Worm (Caenorhabditis elegans) whole organism, L2 larva: Measurements from ENCODE around the gene F07E5.13.
A peak's percentile ranks its signal among the peaks of the same experiment; 100 is the strongest.
"Not testable (repeated sequence)": the region's sequence is repeated elsewhere in the genome, so short reads cannot be mapped to it uniquely, and the experiment has no call there.

Experiments used
- C34F6.9 ChIP-seq: fragments of 150-350 bp; optimal IDR thresholded peaks from 2 replicates; lab custom pipeline; 2014; ENCODE audit warnings: missing biosample characterization, missing genetic modification characterization
- F13H6.1 ChIP-seq: sonication (generic microtip); optimal IDR thresholded peaks from 2 replicates; lab custom pipeline; 2016; ENCODE audit warnings: missing genetic modification characterization, missing compliant biosample characterization
- R02D3.7 ChIP-seq: fragments of 150-350 bp; optimal IDR thresholded peaks from 2 replicates; lab custom pipeline; 2014; ENCODE audit warnings: missing biosample characterization, missing genetic modification characterization
- Y55F3AM.14 ChIP-seq: fragments of 200-800 bp; sonication (Bioruptor generic); optimal IDR thresholded peaks from 2 replicates; lab custom pipeline; 2018; ENCODE audit warnings: mild to moderate bottlenecking, missing genetic modification characterization, missing compliant biosample characterization
- ZK546.5 ChIP-seq: sonication (generic microtip); optimal IDR thresholded peaks from 2 replicates; lab custom pipeline; 2017; ENCODE audit warnings: missing biosample characterization, missing genetic modification characterization
- aly-2 ChIP-seq: fragments of 150-350 bp; optimal IDR thresholded peaks from 2 replicates; lab custom pipeline; 2014; ENCODE audit warnings: missing biosample characterization, missing genetic modification characterization
- blmp-1 ChIP-seq: sonication (generic microtip); optimal IDR thresholded peaks from 2 replicates; lab custom pipeline; 2017; ENCODE audit warnings: missing genetic modification characterization, mild to moderate bottlenecking, missing compliant biosample characterization, antibody characterized with exemption, moderate library complexity; ENCODE audit not compliant: insufficient read depth
- ceh-16 ChIP-seq: fragments of 150-350 bp; optimal IDR thresholded peaks from 2 replicates; lab custom pipeline; 2014; ENCODE audit warnings: missing biosample characterization, missing genetic modification characterization
- dmd-4 ChIP-seq: sonication (generic microtip); optimal IDR thresholded peaks from 2 replicates; lab custom pipeline; 2017; ENCODE audit warnings: missing biosample characterization, missing genetic modification characterization
- egl-27 ChIP-seq: sonication (generic microtip); optimal IDR thresholded peaks from 3 replicates; lab custom pipeline; 2017; ENCODE audit warnings: missing biosample characterization, missing genetic modification reagents, missing genetic modification characterization
- elt-3 ChIP-seq: sonication (generic microtip); optimal IDR thresholded peaks from 2 replicates; lab custom pipeline; 2017; ENCODE audit warnings: missing biosample characterization, missing genetic modification characterization
- fos-1 ChIP-seq: fragments of 150-350 bp; optimal IDR thresholded peaks from 2 replicates; lab custom pipeline; 2014; ENCODE audit warnings: missing biosample characterization, missing genetic modification characterization
- gmeb-1 ChIP-seq: fragments of 150-350 bp; optimal IDR thresholded peaks from 2 replicates; lab custom pipeline; 2014; ENCODE audit warnings: missing biosample characterization, missing genetic modification characterization
- lin-11 ChIP-seq: fragments of 150-350 bp; sonication (generic microtip); optimal IDR thresholded peaks from 2 replicates; lab custom pipeline; 2014; ENCODE audit warnings: missing biosample characterization, missing genetic modification characterization, inconsistent platforms, mixed read lengths
- lin-13 ChIP-seq: fragments of 150-350 bp; optimal IDR thresholded peaks from 2 replicates; lab custom pipeline; 2014; ENCODE audit warnings: missing biosample characterization, missing genetic modification reagents, missing genetic modification characterization
- lin-39 ChIP-seq: fragments of 150-350 bp; optimal IDR thresholded peaks from 2 replicates; lab custom pipeline; 2014; ENCODE audit warnings: missing biosample characterization, missing genetic modification reagents, missing genetic modification characterization
- lsy-2 ChIP-seq, 2 experiments: fragments of 150-350 bp in 1 of 2; sonication (generic microtip) in 1 of 2; optimal IDR thresholded peaks; 2 replicates each; lab custom pipeline; 2014 to 2017; ENCODE audit warnings: missing biosample characterization in 2 of 2, missing genetic modification characterization in 2 of 2
- mab-5 ChIP-seq: fragments of 150-350 bp; optimal IDR thresholded peaks from 2 replicates; lab custom pipeline; 2014; ENCODE audit warnings: missing biosample characterization, missing genetic modification characterization
- mbf-1 ChIP-seq: sonication (generic microtip); optimal IDR thresholded peaks from 2 replicates; lab custom pipeline; 2017; ENCODE audit warnings: missing biosample characterization, missing genetic modification characterization
- mdl-1 ChIP-seq, 2 experiments: fragments of 150-350 bp in 1 of 2; sonication (generic microtip) in 1 of 2; optimal IDR thresholded peaks; 2 replicates each; lab custom pipeline; 2017; ENCODE audit warnings: missing biosample characterization in 2 of 2, missing genetic modification characterization in 2 of 2
- nhr-10 ChIP-seq: sonication (generic microtip); optimal IDR thresholded peaks from 2 replicates; lab custom pipeline; 2017; ENCODE audit warnings: missing biosample characterization, missing genetic modification characterization
- nhr-11 ChIP-seq: fragments of 150-350 bp; optimal IDR thresholded peaks from 2 replicates; lab custom pipeline; 2014; ENCODE audit warnings: missing biosample characterization, missing genetic modification characterization
- nhr-12 ChIP-seq: fragments of 150-350 bp; optimal IDR thresholded peaks from 2 replicates; lab custom pipeline; 2014; ENCODE audit warnings: missing biosample characterization, missing genetic modification characterization
- nhr-237 ChIP-seq: fragments of 150-350 bp; optimal IDR thresholded peaks from 2 replicates; lab custom pipeline; 2014; ENCODE audit warnings: missing biosample characterization, missing genetic modification characterization
- skn-1 ChIP-seq: sonication (generic microtip); optimal IDR thresholded peaks from 2 replicates; lab custom pipeline; 2017; ENCODE audit warnings: missing biosample characterization, missing genetic modification characterization
- sma-9 ChIP-seq, 2 experiments: fragments of 150-350 bp in 1 of 2; sonication (generic microtip) in 1 of 2; optimal IDR thresholded peaks; 2 replicates each; lab custom pipeline; 2014 to 2016; ENCODE audit warnings: missing genetic modification characterization in 2 of 2, mild to moderate bottlenecking in 1 of 2, missing biosample characterization in 1 of 2, missing compliant biosample characterization in 1 of 2, missing genetic modification reagents in 1 of 2, moderate library complexity in 1 of 2
- unc-39 ChIP-seq: fragments of 150-350 bp; optimal IDR thresholded peaks from 2 replicates; lab custom pipeline; 2014; ENCODE audit warnings: missing biosample characterization, missing genetic modification characterization
- unc-55 ChIP-seq: fragments of 150-350 bp; sonication (generic microtip); optimal IDR thresholded peaks from 3 replicates; lab custom pipeline; 2014; ENCODE audit warnings: missing biosample characterization, missing genetic modification reagents, missing genetic modification characterization
- unc-62 ChIP-seq: fragments of 150-350 bp; optimal IDR thresholded peaks from 2 replicates; lab custom pipeline; 2014; ENCODE audit warnings: missing biosample characterization, missing genetic modification reagents, missing genetic modification characterization
- ztf-4 ChIP-seq: fragments of 150-350 bp; optimal IDR thresholded peaks from 2 replicates; lab custom pipeline; 2014; ENCODE audit warnings: missing biosample characterization, missing genetic modification characterization

Gene F07E5.13

DNA sequence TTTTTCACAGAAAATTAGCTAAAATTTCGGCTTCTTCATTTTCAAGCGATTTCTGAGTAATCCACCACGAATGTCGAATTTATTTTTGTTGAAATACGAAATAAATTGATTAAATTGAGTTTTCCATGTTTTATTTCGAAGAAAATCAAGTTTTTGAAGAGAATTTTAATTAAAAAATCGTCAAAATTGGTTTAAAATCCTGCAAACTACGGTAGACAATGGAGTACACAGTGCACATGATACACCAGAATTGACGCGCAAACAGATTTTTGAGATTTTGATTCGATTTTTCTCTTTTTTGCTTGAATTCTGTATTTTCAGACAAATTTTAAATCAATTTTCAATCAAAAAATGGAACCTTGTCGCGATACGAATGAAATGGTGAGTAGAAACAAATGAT is 30.6 kb downstream of the F07E5.13 start, which contains the start of gene F59H6.14:
Gene F59H6.14 (plus strand): TSS at position 301 of the 400 bp plus-strand sequence.
- TF ChIP-seq aly-2 (tag; lab: Kevin White, UChicago) = no peak

DNA sequence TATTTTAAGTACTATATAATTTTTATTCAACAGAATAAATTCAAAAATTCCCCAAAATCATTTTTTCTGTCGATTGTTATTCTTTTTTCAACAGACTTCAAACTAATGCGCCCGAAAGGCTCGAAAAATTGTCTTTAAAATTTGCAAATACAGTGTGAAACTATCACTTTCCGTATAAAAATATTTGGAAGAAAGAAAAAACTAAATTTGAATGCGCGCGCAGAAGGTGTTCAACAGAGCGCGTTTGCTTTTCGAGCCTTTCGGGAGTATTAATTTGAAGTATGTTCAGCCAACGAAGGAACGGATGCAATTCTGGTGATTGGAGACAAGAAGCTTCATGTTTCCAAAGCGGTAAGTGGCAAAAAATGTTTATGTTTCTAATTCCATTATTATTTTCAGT is 31.6 kb downstream of the F07E5.13 start, which contains the start of gene btb-4:
Gene btb-4 (plus strand): TSS at position 35 of the 400 bp plus-strand sequence.
- TF ChIP-seq unc-55 (GFP tag; lab: Kevin White, UChicago) = peak; percentile 4
- peak; percentile 78 for TF ChIP-seq gmeb-1 (tag; lab: Kevin White, UChicago)

DNA sequence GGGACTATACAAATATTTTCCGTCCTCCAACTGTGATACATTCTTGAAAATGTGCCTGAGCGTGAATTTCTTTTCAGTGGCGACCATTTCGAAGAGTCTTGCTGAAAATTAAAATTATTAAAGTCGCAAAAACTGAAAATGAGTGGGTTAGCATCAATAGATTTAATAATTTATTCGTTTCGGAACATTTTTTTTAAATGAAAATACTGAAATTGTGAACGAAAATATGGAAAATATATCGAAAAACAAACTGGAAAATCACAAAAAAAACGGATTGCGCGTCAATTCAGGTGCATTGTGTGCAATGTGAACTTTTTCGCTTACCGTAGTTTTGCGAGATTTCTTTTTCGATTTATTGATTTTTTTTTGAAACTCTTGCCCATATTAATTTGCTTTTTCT is 32.0 kb downstream of the F07E5.13 start, which contains the start of gene bath-5:
Gene bath-5 (minus strand): TSS at position 101 of the 400 bp plus-strand sequence.
- no peak for TF ChIP-seq mdl-1 (tag; optimal IDR thresholded peaks at IDR 0.05; lab: Kevin White, UChicago)
- TF ChIP-seq C34F6.9 (tag; lab: Kevin White, UChicago) = no peak
- TF ChIP-seq ztf-4 (tag; lab: Kevin White, UChicago) = no peak
- TF ChIP-seq, all 48 proteins: peak for 0

DNA sequence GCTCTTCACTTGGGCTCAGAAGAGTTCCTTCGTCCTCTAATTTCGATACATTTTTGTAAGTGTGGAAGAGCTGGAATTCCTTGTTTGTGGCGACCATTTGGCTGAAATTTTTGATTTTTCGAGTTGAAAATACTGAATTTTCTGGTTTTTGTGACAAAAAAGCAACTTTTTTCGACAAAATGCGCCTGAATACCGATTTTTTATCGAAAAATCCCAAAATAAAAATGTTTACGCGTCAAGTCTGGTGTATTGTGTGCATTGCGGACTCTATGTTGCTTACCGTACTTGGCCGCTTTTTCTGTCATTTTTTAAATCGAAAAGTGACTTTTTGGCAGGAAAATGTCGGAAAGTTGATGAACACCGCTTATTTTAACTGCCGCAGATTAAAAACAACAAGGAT is 33.5 kb downstream of the F07E5.13 start, which contains the start of gene bath-3:
Gene bath-3 (minus strand): TSS at position 101 of the 400 bp plus-strand sequence.
- no peak for TF ChIP-seq unc-55 (GFP tag; lab: Kevin White, UChicago)
- TF ChIP-seq nhr-11 (tag; lab: Kevin White, UChicago) = no peak

DNA sequence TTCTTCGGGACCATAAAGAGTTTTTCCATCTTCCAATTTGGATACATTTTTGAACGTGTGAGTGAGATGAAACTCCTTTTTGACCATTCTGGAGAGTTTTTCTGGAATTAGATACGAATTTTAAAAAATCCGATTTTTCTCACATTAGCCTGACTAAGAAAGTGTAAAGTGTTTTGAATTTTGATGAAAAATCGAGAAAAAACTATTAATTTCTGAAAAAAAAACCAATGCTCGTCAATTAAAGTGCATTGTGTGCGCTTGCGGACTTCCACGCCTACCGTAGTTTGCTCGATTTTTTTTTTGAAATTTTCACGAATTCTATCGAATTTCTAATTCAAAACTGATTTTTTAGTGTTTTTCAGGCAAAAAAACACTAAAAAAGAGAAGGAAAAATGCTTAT is 35.2 kb downstream of the F07E5.13 start, which contains the start of gene bath-1:
Gene bath-1 (minus strand): TSS at position 101 of the 400 bp plus-strand sequence.
- TF ChIP-seq blmp-1 (tag; lab: Kevin White, UChicago) (no peak), unc-55 (GFP tag; lab: Kevin White, UChicago) (no peak), R02D3.7 (no peak), unc-39 (no peak), aly-2 (tag; lab: Kevin White, UChicago) (no peak), mdl-1 (tag; optimal IDR thresholded peaks at IDR 0.05; lab: Kevin White, UChicago) (no peak), unc-62 (no peak), skn-1 (no peak), nhr-12 (no peak), Y55F3AM.14 (GFP tag; lab: Kevin White, UChicago) (no peak), ZK546.5 (tag; lab: Kevin White, UChicago) (no peak), lin-11 (tag; lab: Kevin White, UChicago) (no peak), mab-5 (tag; lab: Kevin White, UChicago) (no peak), nhr-237 (tag; lab: Kevin White, UChicago) (no peak)

DNA sequence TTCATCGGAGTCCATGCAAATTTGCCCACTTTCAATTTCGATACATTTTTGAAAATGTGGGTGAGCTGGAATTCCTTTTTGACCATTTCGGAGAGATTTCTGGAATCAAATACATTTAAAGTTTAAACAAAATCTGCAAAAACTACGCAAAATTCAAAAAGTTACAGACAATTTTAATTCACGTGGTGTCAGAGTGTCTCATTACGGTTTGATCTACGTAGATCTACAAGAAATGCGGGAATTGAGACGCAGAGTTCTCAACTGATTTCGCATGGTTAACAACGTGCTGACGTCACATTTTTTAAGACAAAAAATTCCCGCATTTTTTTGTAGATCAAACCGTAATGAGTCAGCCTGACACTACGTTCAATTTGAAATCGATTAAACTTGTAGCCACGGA is 37.4 kb downstream of the F07E5.13 start, which contains the start of gene bath-21:
Gene bath-21 (minus strand): TSS at position 101 of the 400 bp plus-strand sequence.
- TF ChIP-seq lin-11 (tag; lab: Kevin White, UChicago) (no peak), fos-1 (tag; lab: Kevin White, UChicago) (no peak), nhr-12 (no peak), elt-3 (tag; lab: Kevin White, UChicago) (no peak), lin-13 (GFP tag; lab: Kevin White, UChicago) (no peak), F13H6.1 (tag; lab: Kevin White, UChicago) (no peak), ZK546.5 (tag; lab: Kevin White, UChicago) (no peak), blmp-1 (tag; lab: Kevin White, UChicago) (no peak), mbf-1 (no peak), dmd-4 (tag; lab: Kevin White, UChicago) (no peak), nhr-237 (tag; lab: Kevin White, UChicago) (no peak), nhr-10 (tag; lab: Kevin White, UChicago) (no peak), unc-62 (no peak), nhr-11 (tag; lab: Kevin White, UChicago) (no peak), lin-39 (tag; lab: Kevin White, UChicago) (no peak), ceh-16 (tag; lab: Kevin White, UChicago) (no peak), sma-9 (GFP tag; optimal IDR thresholded peaks at IDR 0.05; lab: Kevin White, UChicago) (no peak), sma-9 (tag; optimal IDR thresholded peaks at IDR 0.05; lab: Kevin White, UChicago) (no peak), ztf-4 (tag; lab: Kevin White, UChicago) (no peak)

DNA sequence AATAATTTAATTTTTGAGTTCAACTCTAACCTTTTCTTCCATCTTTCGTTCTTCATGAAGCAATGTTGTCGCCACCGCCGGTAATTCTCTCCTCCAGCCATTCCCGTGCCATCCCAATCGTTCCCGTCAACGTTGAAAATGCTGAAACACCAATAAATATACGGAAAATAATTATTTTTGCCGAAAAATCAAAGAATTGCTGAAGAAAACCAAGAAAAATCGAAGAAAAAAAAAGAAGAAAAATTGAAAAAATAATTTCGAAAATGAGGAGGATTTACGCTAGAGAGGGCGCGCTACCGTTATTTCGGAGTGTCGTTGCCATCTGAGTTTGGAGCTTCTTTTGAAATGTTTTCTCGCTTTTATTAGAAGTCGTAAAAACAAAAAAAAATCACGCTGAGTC is 40.4 kb downstream of the F07E5.13 start, which contains the start of gene cya-2:
Gene cya-2 (minus strand): TSS at position 101 of the 400 bp plus-strand sequence.
- not testable (repeated sequence) for TF ChIP-seq egl-27; lsy-2 (tag; optimal IDR thresholded peaks at IDR 0.05; lab: Kevin White, UChicago); Y55F3AM.14 (GFP tag; lab: Kevin White, UChicago)
